Fruit fly (Drosophila melanogaster) whole organism, adult: ENCODE results near the gene jvl.
A peak's percentile ranks its signal among the peaks of the same experiment; 100 is the strongest.

Experiments
- CG11617 ChIP-seq: fragments of 200-800 bp; sonication (Bioruptor generic); optimal IDR thresholded peaks from 2 replicates; lab custom pipeline; 2017; ENCODE audit warnings: mild to moderate bottlenecking, missing biosample characterization, missing genetic modification reagents, missing genetic modification characterization
- CG12768 ChIP-seq: fragments of 200-800 bp; sonication (Bioruptor generic); optimal IDR thresholded peaks from 2 replicates; lab custom pipeline; 2017; ENCODE audit warnings: missing biosample characterization, missing genetic modification characterization, mild to moderate bottlenecking, moderate library complexity, missing genetic modification reagents
- CG14711 ChIP-seq: fragments of 200-800 bp; sonication (Bioruptor generic); optimal IDR thresholded peaks from 2 replicates; lab custom pipeline; 2018; ENCODE audit warnings: missing biosample characterization, mild to moderate bottlenecking, missing genetic modification characterization, moderate library complexity
- CG33017 ChIP-seq: fragments of 200-800 bp; sonication (Bioruptor generic); optimal IDR thresholded peaks from 2 replicates; lab custom pipeline; 2018; ENCODE audit warnings: missing biosample characterization, mild to moderate bottlenecking, missing genetic modification characterization, moderate library complexity
- CG5204 ChIP-seq: fragments of 200-800 bp; sonication (Bioruptor generic); optimal IDR thresholded peaks from 2 replicates; lab custom pipeline; 2016; ENCODE audit warnings: missing biosample characterization, missing genetic modification characterization
- CG7101 ChIP-seq: fragments of 200-800 bp; sonication (Bioruptor generic); optimal IDR thresholded peaks from 2 replicates; lab custom pipeline; 2018; ENCODE audit warnings: missing biosample characterization, mild to moderate bottlenecking, missing genetic modification characterization, moderate library complexity
- Clk ChIP-seq: fragments of 200-800 bp; sonication (Bioruptor generic); optimal IDR thresholded peaks from 2 replicates; lab custom pipeline; 2017; ENCODE audit warnings: missing biosample characterization, missing genetic modification characterization
- Crg-1 ChIP-seq: fragments of 200-800 bp; sonication (Bioruptor generic); optimal IDR thresholded peaks from 2 replicates; lab custom pipeline; 2016; ENCODE audit warnings: missing biosample characterization, missing genetic modification characterization
- Mnt ChIP-seq: fragments of 200-800 bp; sonication (Bioruptor generic); optimal IDR thresholded peaks from 2 replicates; lab custom pipeline; 2016; ENCODE audit warnings: missing biosample characterization, mild to moderate bottlenecking, missing genetic modification characterization
- bab1 ChIP-seq: fragments of 200-800 bp; sonication (Bioruptor generic); optimal IDR thresholded peaks from 3 replicates; lab custom pipeline; 2019; ENCODE audit warnings: missing biosample characterization, mild to moderate bottlenecking, missing genetic modification characterization, moderate library complexity
- cic ChIP-seq: fragments of 200-800 bp; sonication (Bioruptor generic); optimal IDR thresholded peaks from 2 replicates; lab custom pipeline; 2017; ENCODE audit warnings: missing biosample characterization, mild to moderate bottlenecking, missing genetic modification characterization, moderate library complexity
- cnc ChIP-seq, 2 experiments: fragments of >200 bp; optimal IDR thresholded peaks; 2 replicates each; lab custom pipeline; 2017
- kay ChIP-seq: fragments of 200-800 bp; sonication (Bioruptor generic); peaks from one replicate; lab custom pipeline; 2016; ENCODE audit warnings: missing biosample characterization, missing genetic modification characterization, borderline replicate concordance
- ovo ChIP-seq: fragments of 200-800 bp; sonication (Bioruptor generic); optimal IDR thresholded peaks from 2 replicates; lab custom pipeline; 2016; ENCODE audit warnings: missing biosample characterization, missing genetic modification characterization
- pad ChIP-seq: fragments of 200-800 bp; sonication (Bioruptor generic); optimal IDR thresholded peaks from 3 replicates; lab custom pipeline; 2017; ENCODE audit warnings: missing biosample characterization, missing genetic modification characterization, mild to moderate bottlenecking, moderate library complexity, missing genetic modification reagents
- tj ChIP-seq: fragments of 200-800 bp; sonication (Bioruptor generic); optimal IDR thresholded peaks from 3 replicates; lab custom pipeline; 2017; ENCODE audit warnings: missing biosample characterization, mild to moderate bottlenecking, missing genetic modification characterization, moderate library complexity
- toe ChIP-seq: fragments of 200-800 bp; sonication (Bioruptor generic); optimal IDR thresholded peaks from 2 replicates; lab custom pipeline; 2016; ENCODE audit warnings: missing biosample characterization, missing genetic modification characterization

jvl gene

dm6 chr3R:14763487-14763886 lies 22.1 kb downstream of the jvl start:
- no peak for TF ChIP-seq Clk

dm6 chr3R:14764131-14764530 lies 22.7 kb downstream of the jvl start:
- no peak for TF ChIP-seq CG33017

dm6 chr3R:14765364-14765993 lies 24.1 kb downstream of the jvl start:
- TF ChIP-seq CG7101 (tag; lab: Kevin White, UChicago), result no peak

- TF ChIP-seq Clk (no peak), toe (GFP tag; lab: Kevin White, UChicago) (no peak), cic (no peak), CG11617 (GFP tag; lab: Kevin White, UChicago) (no peak), Crg-1 (no peak), ovo (GFP tag; lab: Kevin White, UChicago) (no peak), bab1 (no peak), CG14711 (tag; lab: Kevin White, UChicago) (no peak)
Measured at dm6 chr3R:14766439-14767025, 25.1 kb downstream of the jvl start.

- no peak for TF ChIP-seq Mnt (GFP tag; lab: Kevin White, UChicago)
- peak; percentile 37 for TF ChIP-seq CG5204
Measured at dm6 chr3R:14775395-14775794, 34.0 kb downstream of the jvl start.

- TF ChIP-seq cic (no peak), toe (GFP tag; lab: Kevin White, UChicago) (peak; percentile 21), CG12768 (peak; percentile 8), pad (no peak), kay (GFP tag; lab: Kevin White, UChicago) (peak; percentile 90), CG33017 (peak; percentile 43), CG11617 (GFP tag; lab: Kevin White, UChicago) (no peak)
Measured at dm6 chr3R:14779733-14780278, 38.4 kb downstream of the jvl start.

- no peak for TF ChIP-seq CG33017
- TF ChIP-seq kay (GFP tag; lab: Kevin White, UChicago), result peak; percentile 91
- peak; percentile 26 for TF ChIP-seq CG12768
- peak; percentile 38 for TF ChIP-seq cic
Measured at dm6 chr3R:14780747-14781146, 39.4 kb downstream of the jvl start.

- TF ChIP-seq Mnt (GFP tag; lab: Kevin White, UChicago), result no peak
- no peak for TF ChIP-seq cic
- TF ChIP-seq tj (GFP tag; lab: Kevin White, UChicago), result no peak
- peak; percentile 11 for TF ChIP-seq kay (GFP tag; lab: Kevin White, UChicago)
Measured at dm6 chr3R:14785335-14785734, 44.0 kb downstream of the jvl start.

dm6 chr3R:14786669-14787068 lies 45.3 kb downstream of the jvl start:
- TF ChIP-seq cnc (optimal IDR thresholded peaks at IDR 0.05; lab: Kevin White, UChicago) (no peak), CG33017 (no peak), CG11617 (GFP tag; lab: Kevin White, UChicago) (no peak)

dm6 chr3R:14796294-14796693 lies 54.9 kb downstream of the jvl start, which contains the start of gene CG14855:
Gene CG14855, plus strand, starts transcription at chr3R:14796305.
- no peak for TF ChIP-seq Mnt (GFP tag; lab: Kevin White, UChicago)
- TF ChIP-seq ovo (GFP tag; lab: Kevin White, UChicago), result no peak
